Fruit fly (Drosophila melanogaster) whole organism, wandering third instar larva: ENCODE data around the gene JhI-21.

Source experiments
- CG9705 ChIP-seq: fragments of 200-800 bp; sonication (Bioruptor generic); optimal IDR thresholded peaks from 2 replicates; lab custom pipeline; 2018; ENCODE audit warnings: missing biosample characterization, mild to moderate bottlenecking, missing genetic modification characterization
- Dif ChIP-seq: fragments of 200-275, 200-300 bp; sonication (Bioruptor generic); optimal IDR thresholded peaks from 2 replicates; lab custom pipeline; 2018; ENCODE audit warnings: missing biosample characterization, missing genetic modification characterization; ENCODE audit not compliant: partially characterized antibody
- Hr83 ChIP-seq: fragments of 200-300 bp; sonication (Bioruptor generic); optimal IDR thresholded peaks from 2 replicates; lab custom pipeline; 2016; ENCODE audit warnings: missing biosample characterization, mild to moderate bottlenecking, missing genetic modification characterization, moderate library complexity; ENCODE audit not compliant: poor library complexity, severe bottlenecking
- Myc ChIP-seq: fragments of >200 bp; optimal IDR thresholded peaks from 2 replicates; lab custom pipeline; 2017
- OdsH ChIP-seq: fragments of 200-800 bp; sonication (Bioruptor generic); optimal IDR thresholded peaks from 2 replicates; lab custom pipeline; 2016; ENCODE audit warnings: missing biosample characterization, mild to moderate bottlenecking, missing genetic modification characterization
- br ChIP-seq: fragments of 200-800 bp; sonication (Bioruptor generic); optimal IDR thresholded peaks from 2 replicates; lab custom pipeline; 2016; ENCODE audit warnings: missing biosample characterization, missing genetic modification characterization
- brk ChIP-seq: fragments of 200-800 bp; sonication (Bioruptor generic); optimal IDR thresholded peaks from 2 replicates; lab custom pipeline; 2016; ENCODE audit warnings: missing biosample characterization, mild to moderate bottlenecking, missing genetic modification characterization
- dmrt93B ChIP-seq: fragments of 200-800 bp; sonication (Bioruptor generic); optimal IDR thresholded peaks from 2 replicates; lab custom pipeline; 2018; ENCODE audit warnings: missing biosample characterization, mild to moderate bottlenecking, missing genetic modification characterization
- dsf ChIP-seq: sonication (Bioruptor generic); optimal IDR thresholded peaks from 2 replicates; lab custom pipeline; 2016; ENCODE audit warnings: missing biosample characterization, missing genetic modification characterization, borderline replicate concordance
- h ChIP-seq: fragments of 200-800 bp; sonication (Bioruptor generic); optimal IDR thresholded peaks from 3 replicates; lab custom pipeline; 2016; ENCODE audit warnings: missing biosample characterization, mild to moderate bottlenecking, missing genetic modification characterization
- pan ChIP-seq: fragments of >200 bp; optimal IDR thresholded peaks from 2 replicates; lab custom pipeline; 2017
- psq ChIP-seq: fragments of 200-800 bp; sonication (Bioruptor generic); optimal IDR thresholded peaks from 3 replicates; lab custom pipeline; 2017; ENCODE audit warnings: missing biosample characterization, mild to moderate bottlenecking, missing genetic modification characterization, moderate library complexity
- sv ChIP-seq: fragments of 200-800 bp; sonication (Bioruptor generic); optimal IDR thresholded peaks from 3 replicates; lab custom pipeline; 2016; ENCODE audit warnings: missing biosample characterization, missing genetic modification characterization
- usp ChIP-seq: fragments of >200 bp; optimal IDR thresholded peaks from 2 replicates; lab custom pipeline; 2017; ENCODE audit warnings: missing biosample characterization, missing genetic modification characterization

dm6 chr2L:12097698-12098097 lies 41.9 kb upstream of the JhI-21 start, which contains the start of gene Ced-12:
- TF ChIP-seq OdsH (GFP tag; lab: Kevin White, UChicago) (no peak), Myc (lab: Kevin White, UChicago) (no peak), Hr83 (GFP tag; lab: Kevin White, UChicago) (no peak), CG9705 (GFP tag; lab: Kevin White, UChicago) (no peak), usp (GFP tag; lab: Kevin White, UChicago) (no peak), dmrt93B (no peak), sv (GFP tag; lab: Kevin White, UChicago) (no peak), psq (GFP tag; lab: Kevin White, UChicago) (no peak), h (no peak), pan (lab: Kevin White, UChicago) (no peak), Dif (GFP tag; lab: Kevin White, UChicago) (no peak), brk (GFP tag; lab: Kevin White, UChicago) (no peak), dsf (GFP tag; lab: Kevin White, UChicago) (no peak), br (no peak)
